Worm (Caenorhabditis elegans) whole organism, late embryonic: ENCODE data around the gene T03D3.5.

Experiments used
- C38D4.7 ChIP-seq: fragments of 200-800 bp; sonication (Bioruptor generic); optimal IDR thresholded peaks from 2 replicates; lab custom pipeline; 2018; ENCODE audit warnings: mild to moderate bottlenecking, missing genetic modification characterization, moderate library complexity, missing compliant biosample characterization
- F13H6.1 ChIP-seq: sonication (generic microtip); optimal IDR thresholded peaks from 2 replicates; lab custom pipeline; 2016; ENCODE audit warnings: missing genetic modification characterization, missing compliant biosample characterization
- K09A11.1 ChIP-seq: sonication (generic microtip); optimal IDR thresholded peaks from 2 replicates; lab custom pipeline; 2017; ENCODE audit warnings: antibody characterized with exemption, mild to moderate bottlenecking, missing genetic modification characterization, missing compliant biosample characterization; ENCODE audit not compliant: insufficient read depth
- Y22D7AL.16 ChIP-seq: sonication (generic microtip); optimal IDR thresholded peaks from 2 replicates; lab custom pipeline; 2016; ENCODE audit warnings: missing genetic modification characterization, missing compliant biosample characterization
- ceh-19 ChIP-seq: fragments of 200-800 bp; sonication (Bioruptor generic); optimal IDR thresholded peaks from 2 replicates; lab custom pipeline; 2018; ENCODE audit warnings: mild to moderate bottlenecking, missing genetic modification characterization, missing compliant biosample characterization
- ceh-22 ChIP-seq: sonication (generic microtip); optimal IDR thresholded peaks from 2 replicates; lab custom pipeline; 2017; ENCODE audit warnings: missing biosample characterization, missing genetic modification characterization
- ceh-24 ChIP-seq: sonication (generic microtip); optimal IDR thresholded peaks from 2 replicates; lab custom pipeline; 2016; ENCODE audit warnings: mild to moderate bottlenecking, missing genetic modification characterization, missing compliant biosample characterization
- ceh-30 ChIP-seq: fragments of 150-350 bp; optimal IDR thresholded peaks from 2 replicates; lab custom pipeline; 2014; ENCODE audit warnings: missing biosample characterization, missing genetic modification characterization
- ceh-31 ChIP-seq: sonication (generic microtip); optimal IDR thresholded peaks from 2 replicates; lab custom pipeline; 2016; ENCODE audit warnings: missing genetic modification characterization, missing compliant biosample characterization
- ceh-34 ChIP-seq: sonication (generic microtip); optimal IDR thresholded peaks from 2 replicates; lab custom pipeline; 2016; ENCODE audit warnings: mild to moderate bottlenecking, missing genetic modification characterization, missing compliant biosample characterization
- che-1 ChIP-seq: sonication (generic microtip); optimal IDR thresholded peaks from 2 replicates; lab custom pipeline; 2016; ENCODE audit warnings: mild to moderate bottlenecking, missing genetic modification characterization, missing compliant biosample characterization
- dmd-4 ChIP-seq: sonication (generic microtip); optimal IDR thresholded peaks from 2 replicates; lab custom pipeline; 2016; ENCODE audit warnings: borderline replicate concordance, missing genetic modification characterization, missing compliant biosample characterization
- dve-1 ChIP-seq: sonication (generic microtip); optimal IDR thresholded peaks from 2 replicates; lab custom pipeline; 2017; ENCODE audit warnings: antibody characterized with exemption, mild to moderate bottlenecking, missing genetic modification characterization, missing compliant biosample characterization
- elt-2 ChIP-seq: sonication (generic microtip); optimal IDR thresholded peaks from 2 replicates; lab custom pipeline; 2016; ENCODE audit warnings: missing genetic modification reagents, missing genetic modification characterization, missing compliant biosample characterization
- elt-4 ChIP-seq: sonication (generic microtip); optimal IDR thresholded peaks from 2 replicates; lab custom pipeline; 2016; ENCODE audit warnings: missing genetic modification characterization, missing compliant biosample characterization
- ets-4 ChIP-seq: sonication (generic microtip); optimal IDR thresholded peaks from 2 replicates; lab custom pipeline; 2016; ENCODE audit warnings: missing genetic modification characterization, missing compliant biosample characterization
- fax-1 ChIP-seq: sonication (generic microtip); optimal IDR thresholded peaks from 2 replicates; lab custom pipeline; 2016; ENCODE audit warnings: missing genotype, missing genetic modification characterization, missing compliant biosample characterization
- fkh-10 ChIP-seq: fragments of 150-350 bp; optimal IDR thresholded peaks from 2 replicates; lab custom pipeline; 2014; ENCODE audit warnings: missing biosample characterization, missing genetic modification reagents, missing genetic modification characterization
- hlh-30 ChIP-seq: sonication (generic microtip); optimal IDR thresholded peaks from 2 replicates; lab custom pipeline; 2017; ENCODE audit warnings: antibody characterized with exemption, missing genetic modification characterization, missing compliant biosample characterization; ENCODE audit not compliant: insufficient read depth
- hlh-6 ChIP-seq: sonication (generic microtip); optimal IDR thresholded peaks from 2 replicates; lab custom pipeline; 2016; ENCODE audit warnings: missing genotype, missing genetic modification characterization, missing compliant biosample characterization
- lim-6 ChIP-seq: sonication (generic microtip); optimal IDR thresholded peaks from 2 replicates; lab custom pipeline; 2016; ENCODE audit warnings: missing genetic modification characterization, missing compliant biosample characterization
- lin-11 ChIP-seq: fragments of 200-800 bp; sonication (Bioruptor generic); optimal IDR thresholded peaks from 2 replicates; lab custom pipeline; 2018; ENCODE audit warnings: mild to moderate bottlenecking, missing genetic modification characterization, missing compliant biosample characterization
- madf-2 ChIP-seq: sonication (generic microtip); optimal IDR thresholded peaks from 2 replicates; lab custom pipeline; 2017; ENCODE audit warnings: missing genetic modification characterization, missing compliant biosample characterization
- mec-3 ChIP-seq: sonication (generic microtip); optimal IDR thresholded peaks from 2 replicates; lab custom pipeline; 2016; ENCODE audit warnings: borderline replicate concordance, missing genetic modification characterization, missing compliant biosample characterization
- npax-4 ChIP-seq: sonication (generic microtip); optimal IDR thresholded peaks from 2 replicates; lab custom pipeline; 2016; ENCODE audit warnings: missing genetic modification characterization, missing compliant biosample characterization
- pag-3 ChIP-seq: sonication (generic microtip); optimal IDR thresholded peaks from 2 replicates; lab custom pipeline; 2016; ENCODE audit warnings: missing compliant biosample characterization, missing genetic modification characterization, borderline replicate concordance
- pax-1 ChIP-seq: fragments of 150-350 bp; optimal IDR thresholded peaks from 2 replicates; lab custom pipeline; 2014; ENCODE audit warnings: missing biosample characterization, missing genetic modification characterization
- pqm-1 ChIP-seq: sonication (generic microtip); optimal IDR thresholded peaks from 2 replicates; lab custom pipeline; 2016; ENCODE audit warnings: missing genetic modification characterization, missing compliant biosample characterization
- rnt-1 ChIP-seq: sonication (generic microtip); optimal IDR thresholded peaks from 2 replicates; lab custom pipeline; 2016; ENCODE audit warnings: missing genetic modification characterization, missing compliant biosample characterization
- sdc-2 ChIP-seq: sonication (generic microtip); optimal IDR thresholded peaks from 2 replicates; lab custom pipeline; 2016; ENCODE audit warnings: missing genotype, missing genetic modification characterization, missing compliant biosample characterization
- sox-4 ChIP-seq: sonication (generic microtip); optimal IDR thresholded peaks from 2 replicates; lab custom pipeline; 2017; ENCODE audit warnings: mild to moderate bottlenecking, missing genetic modification characterization, inconsistent platforms, missing compliant biosample characterization
- tbx-2 ChIP-seq: sonication (generic microtip); optimal IDR thresholded peaks from 2 replicates; lab custom pipeline; 2016; ENCODE audit warnings: missing genetic modification characterization, missing compliant biosample characterization
- unc-3 ChIP-seq, 2 experiments: fragments of 200-800 bp in 1 of 2; sonication (Bioruptor generic) in 1 of 2; sonication (generic microtip) in 1 of 2; conservative IDR thresholded peaks in 1 of 2; optimal IDR thresholded peaks in 1 of 2; 2 replicates each; pipeline versions ENCODE4 v1.3.6 to Lab custom; 2016 to 2022; ENCODE audit warnings: missing compliant biosample characterization in 2 of 2, missing genetic modification characterization in 2 of 2, missing genetic modification reagents in 1 of 2
- unc-55 ChIP-seq: sonication (generic microtip); optimal IDR thresholded peaks from 2 replicates; lab custom pipeline; 2017; ENCODE audit warnings: missing biosample characterization, missing genetic modification reagents, missing genetic modification characterization
- unc-86 ChIP-seq: sonication (generic microtip); optimal IDR thresholded peaks from 2 replicates; lab custom pipeline; 2016; ENCODE audit warnings: missing genetic modification characterization, missing compliant biosample characterization
- zip-5 ChIP-seq: sonication (generic microtip); optimal IDR thresholded peaks from 2 replicates; lab custom pipeline; 2016; ENCODE audit warnings: missing genetic modification characterization, missing compliant biosample characterization

T03D3.5 gene

ce11 chrV:2825978-2826377 is 657 bp downstream of the T03D3.5 start:
- TF ChIP-seq dmd-4 (tag; lab: Kevin White, UChicago) = no peak
- TF ChIP-seq tbx-2 = no peak
- TF ChIP-seq pqm-1 (tag; lab: Kevin White, UChicago) = no peak
- no peak for TF ChIP-seq Y22D7AL.16
- peak; percentile 85 for TF ChIP-seq dve-1
- no peak for TF ChIP-seq unc-86 (tag; lab: Kevin White, UChicago)
- no peak for TF ChIP-seq lin-11 (tag; lab: Kevin White, UChicago)

DNA sequence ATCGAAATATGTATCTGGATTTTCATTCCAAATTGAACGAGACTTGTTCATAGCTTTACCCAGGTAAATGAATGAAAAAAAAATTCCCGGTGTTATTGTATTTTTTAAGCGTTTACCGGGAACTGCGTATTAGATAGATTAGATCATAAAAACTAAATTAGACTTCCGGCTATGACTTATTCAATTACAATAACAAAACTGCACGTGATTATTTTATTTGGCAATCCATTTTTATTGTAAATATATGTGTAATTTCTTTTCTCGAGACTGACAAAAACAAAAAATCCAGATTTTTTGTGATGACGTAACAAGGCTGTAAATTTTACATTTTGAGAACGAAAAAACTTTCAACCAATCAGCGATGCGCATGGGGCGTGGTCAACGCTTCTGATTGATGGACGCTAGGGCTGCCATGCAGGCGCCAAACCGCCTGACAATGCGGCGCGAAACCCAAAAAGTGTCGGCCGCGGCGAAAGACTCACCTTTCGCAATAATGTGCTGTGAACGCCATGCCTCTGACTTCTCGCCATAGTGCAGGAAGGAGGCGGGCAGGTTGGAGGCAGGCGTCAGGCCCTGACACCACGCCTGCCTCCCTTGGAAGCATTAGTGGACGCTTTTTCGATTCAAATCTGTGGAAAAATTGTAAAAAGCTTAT is 4.9 kb downstream of the T03D3.5 start, which contains the start of gene srh-36:
srh-36 (minus strand) TSS at position 51 of the 655 bp plus-strand sequence.
- TF ChIP-seq ets-4 = no peak
- TF ChIP-seq pag-3 (tag; lab: Kevin White, UChicago) = no peak
- no peak for TF ChIP-seq K09A11.1 (tag; lab: Kevin White, UChicago)
- no peak for TF ChIP-seq elt-4

DNA sequence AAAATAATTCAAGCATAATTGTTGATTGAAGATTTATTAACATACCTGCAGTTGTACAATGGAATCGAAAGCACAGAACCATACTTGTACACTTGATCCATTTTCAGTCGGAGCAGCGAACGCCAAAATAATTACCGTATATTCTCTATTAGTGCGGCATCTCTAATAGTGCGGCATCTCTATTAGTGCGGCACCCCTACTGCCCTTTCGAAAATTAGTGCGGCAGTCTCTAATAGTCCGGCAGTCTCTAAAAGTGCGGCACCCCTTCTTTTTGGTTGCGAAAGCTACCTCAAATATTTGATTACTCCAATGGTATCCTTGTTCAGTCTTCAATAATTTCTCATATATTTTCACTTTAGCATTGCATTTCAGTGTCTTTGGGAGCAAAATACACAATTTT is 8.5 kb downstream of the T03D3.5 start, which contains the start of gene srt-34:
srt-34 (minus strand) TSS at position 101 of the 400 bp plus-strand sequence.
- TF ChIP-seq C38D4.7 = no peak
- no peak for TF ChIP-seq Y22D7AL.16
- TF ChIP-seq ceh-31 (tag; lab: Kevin White, UChicago) = no peak
- no peak for TF ChIP-seq ceh-22 (tag; lab: Kevin White, UChicago)
- no peak for TF ChIP-seq ceh-19 (GFP tag; lab: Kevin White, UChicago)
- TF ChIP-seq zip-5 (tag; lab: Kevin White, UChicago) = no peak
- TF ChIP-seq F13H6.1 (tag; lab: Kevin White, UChicago) = no peak
- no peak for TF ChIP-seq unc-55
- TF ChIP-seq unc-3 (GFP tag; conservative IDR thresholded peaks at IDR 0.05; lab: Robert Waterston, UW) = no peak
- no peak for TF ChIP-seq unc-3 (tag; optimal IDR thresholded peaks at IDR 0.05; lab: Kevin White, UChicago)
- no peak for TF ChIP-seq dve-1
- no peak for TF ChIP-seq ceh-24 (tag; lab: Kevin White, UChicago)
- no peak for TF ChIP-seq lim-6 (tag; lab: Kevin White, UChicago)
- TF ChIP-seq pax-1 (tag; lab: Kevin White, UChicago) = no peak
- TF ChIP-seq fax-1 = no peak
- no peak for TF ChIP-seq sdc-2
- no peak for TF ChIP-seq mec-3
- no peak for TF ChIP-seq hlh-6 (tag; lab: Kevin White, UChicago)
- no peak for TF ChIP-seq ceh-30

DNA sequence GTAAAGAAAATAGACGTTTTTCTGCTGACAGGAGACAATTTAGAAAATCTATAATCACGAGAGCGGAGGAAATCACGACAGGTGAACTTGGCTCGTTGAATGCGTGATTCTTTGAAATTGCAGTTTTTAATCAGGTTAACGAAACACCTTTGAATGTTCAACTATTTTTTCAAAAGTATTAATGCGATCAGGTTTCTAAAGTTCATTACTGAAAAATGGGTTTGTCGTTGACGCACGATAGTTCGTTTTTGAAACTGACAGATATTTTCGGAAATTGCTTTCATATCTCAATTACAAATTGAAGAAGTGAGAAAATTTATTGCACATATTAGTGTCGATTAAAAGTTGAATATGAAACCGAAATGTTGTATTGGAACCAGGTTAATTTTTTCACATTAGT is 10.7 kb downstream of the T03D3.5 start, which contains the start of gene F54E2.5:
F54E2.5 (minus strand) TSS at position 101 of the 400 bp plus-strand sequence.
- TF ChIP-seq sdc-2 (no peak), elt-2 (no peak), npax-4 (no peak), ceh-24 (tag; lab: Kevin White, UChicago) (no peak)

DNA sequence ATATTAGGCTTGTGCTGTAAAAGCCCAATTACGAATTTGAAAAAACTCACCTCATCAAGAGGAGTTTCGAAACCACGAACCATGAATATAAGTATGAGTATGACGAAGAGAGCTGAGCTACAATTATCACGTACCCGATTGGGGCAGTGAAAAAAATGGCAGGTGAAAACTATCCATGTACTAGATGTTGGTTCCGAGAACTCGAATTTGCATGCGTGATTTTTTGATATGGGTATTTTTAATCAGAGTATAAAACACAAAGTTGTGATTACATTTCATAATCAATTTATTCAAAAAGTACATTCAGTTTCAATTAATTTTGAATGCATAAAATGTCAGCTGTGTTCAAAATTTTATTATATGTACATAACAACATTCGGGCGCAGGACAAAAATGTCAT is 12.8 kb downstream of the T03D3.5 start, which contains the start of gene F54E2.9:
F54E2.9 (minus strand) TSS at position 132 of the 400 bp plus-strand sequence.
- TF ChIP-seq madf-2 (tag; lab: Kevin White, UChicago) (no peak), hlh-30 (tag; lab: Kevin White, UChicago) (no peak), elt-4 (no peak), che-1 (tag; lab: Kevin White, UChicago) (no peak), sox-4 (no peak), ceh-30 (no peak), lin-11 (tag; lab: Kevin White, UChicago) (no peak), fkh-10 (no peak), ceh-34 (tag; lab: Kevin White, UChicago) (no peak), dve-1 (no peak), rnt-1 (tag; lab: Kevin White, UChicago) (no peak)
- TF ChIP-seq, all 69 proteins: peak for 0
